Worm (Caenorhabditis elegans) whole organism, mixed stage, embryonic: ENCODE results near the gene ceh-1.

ENCODE experiments used
- M03D4.4 ChIP-seq: sonication (generic microtip); optimal IDR thresholded peaks from 2 replicates; lab custom pipeline; 2017; ENCODE audit warnings: mild to moderate bottlenecking, missing genetic modification characterization, missing compliant biosample characterization
- bed-3 ChIP-seq: fragments of 200-800 bp; sonication (Bioruptor generic); optimal IDR thresholded peaks from 3 replicates; lab custom pipeline; 2018; ENCODE audit warnings: mild to moderate bottlenecking, missing genetic modification characterization, moderate library complexity, missing compliant biosample characterization
- blmp-1 ChIP-seq: fragments of 150-350 bp; optimal IDR thresholded peaks from 2 replicates; lab custom pipeline; 2014; ENCODE audit warnings: missing biosample characterization, missing genetic modification characterization
- ceh-43 ChIP-seq: fragments of 200-800 bp; sonication (Bioruptor generic); optimal IDR thresholded peaks from 2 replicates; lab custom pipeline; 2018; ENCODE audit warnings: mild to moderate bottlenecking, missing genetic modification characterization, moderate library complexity, missing compliant biosample characterization
- ceh-83 ChIP-seq: fragments of 200-800 bp; sonication (Bioruptor generic); optimal IDR thresholded peaks from 2 replicates; lab custom pipeline; 2018; ENCODE audit warnings: mild to moderate bottlenecking, missing genetic modification characterization, missing compliant biosample characterization
- ces-1 ChIP-seq: fragments of 150-350 bp; optimal IDR thresholded peaks from 2 replicates; lab custom pipeline; 2014; ENCODE audit warnings: missing biosample characterization, missing genetic modification reagents, missing genetic modification characterization
- cnd-1 ChIP-seq: fragments of 200-800 bp; sonication (Bioruptor generic); optimal IDR thresholded peaks from 2 replicates; lab custom pipeline; 2018; ENCODE audit warnings: mild to moderate bottlenecking, missing genetic modification characterization, missing compliant biosample characterization
- drap-1 ChIP-seq: fragments of 200-800 bp; sonication (Bioruptor generic); optimal IDR thresholded peaks from 3 replicates; lab custom pipeline; 2018; ENCODE audit warnings: mild to moderate bottlenecking, missing genetic modification characterization, missing compliant biosample characterization
- elt-1 ChIP-seq: sonication (generic microtip); optimal IDR thresholded peaks from 2 replicates; lab custom pipeline; 2017; ENCODE audit warnings: missing genetic modification characterization, mild to moderate bottlenecking, missing compliant biosample characterization, antibody characterized with exemption, moderate library complexity, borderline replicate concordance; ENCODE audit not compliant: insufficient read depth
- flh-1 ChIP-seq: fragments of 200-800 bp; sonication (Bioruptor generic); optimal IDR thresholded peaks from 2 replicates; lab custom pipeline; 2018; ENCODE audit warnings: mild to moderate bottlenecking, missing genetic modification characterization, moderate library complexity, missing compliant biosample characterization
- ham-2 ChIP-seq: fragments of 200-800 bp; sonication (Bioruptor generic); optimal IDR thresholded peaks from 2 replicates; lab custom pipeline; 2018; ENCODE audit warnings: mild to moderate bottlenecking, missing genetic modification characterization, missing compliant biosample characterization
- hlh-1 ChIP-seq: fragments of 150-350 bp; optimal IDR thresholded peaks from 2 replicates; lab custom pipeline; 2014; ENCODE audit warnings: missing biosample characterization, missing genetic modification reagents, missing genetic modification characterization
- lin-13 ChIP-seq: fragments of 150-350 bp; optimal IDR thresholded peaks from 2 replicates; lab custom pipeline; 2014; ENCODE audit warnings: missing biosample characterization, missing genetic modification characterization
- lin-32 ChIP-seq: fragments of 200-800 bp; sonication (Bioruptor generic); optimal IDR thresholded peaks from 2 replicates; lab custom pipeline; 2018; ENCODE audit warnings: mild to moderate bottlenecking, missing genetic modification characterization, missing compliant biosample characterization
- lsy-2 ChIP-seq: fragments of 150-350 bp; optimal IDR thresholded peaks from 2 replicates; lab custom pipeline; 2014; ENCODE audit warnings: missing biosample characterization, missing genetic modification characterization
- mab-5 ChIP-seq: fragments of 150-350 bp; optimal IDR thresholded peaks from 2 replicates; lab custom pipeline; 2014; ENCODE audit warnings: missing biosample characterization, missing genetic modification characterization
- mep-1 ChIP-seq: fragments of 150-350 bp; optimal IDR thresholded peaks from 2 replicates; lab custom pipeline; 2017; ENCODE audit warnings: missing biosample characterization, missing genetic modification reagents, missing genetic modification characterization, inconsistent platforms
- mls-2 ChIP-seq: sonication (generic microtip); optimal IDR thresholded peaks from 2 replicates; lab custom pipeline; 2016; ENCODE audit warnings: mild to moderate bottlenecking, missing genetic modification characterization, moderate library complexity, missing compliant biosample characterization
- nhr-12 ChIP-seq: fragments of 150-350 bp; optimal IDR thresholded peaks from 2 replicates; lab custom pipeline; 2014; ENCODE audit warnings: missing biosample characterization, missing genetic modification characterization
- nhr-2 ChIP-seq: fragments of 150-350 bp; optimal IDR thresholded peaks from 2 replicates; lab custom pipeline; 2014; ENCODE audit warnings: missing biosample characterization, missing genetic modification characterization
- nhr-237 ChIP-seq: fragments of 150-350 bp; optimal IDR thresholded peaks from 2 replicates; lab custom pipeline; 2014; ENCODE audit warnings: missing biosample characterization, missing genetic modification characterization
- nhr-28 ChIP-seq: fragments of 150-350 bp; optimal IDR thresholded peaks from 2 replicates; lab custom pipeline; 2014; ENCODE audit warnings: missing biosample characterization, missing genetic modification characterization
- nhr-76 ChIP-seq: sonication (generic microtip); optimal IDR thresholded peaks from 2 replicates; lab custom pipeline; 2017; ENCODE audit warnings: missing biosample characterization, missing genetic modification characterization
- pha-4 ChIP-seq: fragments of 150-350 bp; optimal IDR thresholded peaks from 2 replicates; lab custom pipeline; 2018; ENCODE audit warnings: missing biosample characterization, missing genetic modification reagents, missing genetic modification characterization
- sem-2 ChIP-seq: fragments of 200-800 bp; sonication (Bioruptor generic); optimal IDR thresholded peaks from 2 replicates; lab custom pipeline; 2018; ENCODE audit warnings: mild to moderate bottlenecking, missing genetic modification characterization, missing compliant biosample characterization
- snpc-4 ChIP-seq: fragments of 150-350 bp; optimal IDR thresholded peaks from 2 replicates; lab custom pipeline; 2014; ENCODE audit warnings: missing biosample characterization, missing genetic modification characterization
- sptf-1 ChIP-seq: sonication (generic microtip); optimal IDR thresholded peaks from 2 replicates; lab custom pipeline; 2017; ENCODE audit warnings: mild to moderate bottlenecking, missing genetic modification characterization, moderate library complexity, missing compliant biosample characterization
- tbx-8 ChIP-seq: fragments of 200-800 bp; sonication (Bioruptor generic); optimal IDR thresholded peaks from 2 replicates; lab custom pipeline; 2018; ENCODE audit warnings: mild to moderate bottlenecking, missing genetic modification characterization, moderate library complexity, missing compliant biosample characterization
- unc-39 ChIP-seq: fragments of 150-350 bp; optimal IDR thresholded peaks from 2 replicates; lab custom pipeline; 2014; ENCODE audit warnings: missing biosample characterization, missing genetic modification characterization
- unc-62 ChIP-seq: fragments of 150-350 bp; optimal IDR thresholded peaks from 2 replicates; lab custom pipeline; 2014; ENCODE audit warnings: missing biosample characterization, missing genetic modification reagents, missing genetic modification characterization
- zip-8 ChIP-seq: fragments of 150-350 bp; optimal IDR thresholded peaks from 2 replicates; lab custom pipeline; 2014; ENCODE audit warnings: missing biosample characterization, missing genetic modification characterization
- ztf-11 ChIP-seq: fragments of 150-350 bp; optimal IDR thresholded peaks from 2 replicates; lab custom pipeline; 2014; ENCODE audit warnings: missing biosample characterization, missing genetic modification characterization

ceh-1 gene

DNA sequence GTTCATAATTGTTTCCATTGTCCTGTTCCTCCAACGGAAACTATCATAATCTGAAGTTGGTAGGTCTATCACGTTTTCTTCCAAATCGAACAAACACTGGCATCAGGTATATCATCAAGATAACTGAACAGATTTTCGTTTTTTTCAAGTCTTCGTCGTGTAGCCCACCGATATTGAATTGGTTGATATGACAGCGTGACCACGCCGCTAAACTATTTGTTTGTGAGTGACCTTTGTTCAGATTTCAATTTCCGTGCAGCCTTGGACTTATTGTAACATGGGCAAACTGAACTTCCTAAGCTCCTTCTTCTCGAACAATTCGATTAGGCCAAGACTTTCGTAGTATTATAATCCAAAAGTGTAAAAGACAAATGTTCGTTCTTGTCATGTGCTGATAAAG is 31.6 kb upstream of the ceh-1 start:
- TF ChIP-seq snpc-4 (tag; lab: Kevin White, UChicago) (no peak), nhr-12 (tag; lab: Kevin White, UChicago) (no peak), sptf-1 (tag; lab: Kevin White, UChicago) (no peak), pha-4 (no peak), zip-8 (tag; lab: Kevin White, UChicago) (no peak), mls-2 (no peak), nhr-2 (no peak), blmp-1 (tag; lab: Kevin White, UChicago) (no peak), cnd-1 (tag; lab: Kevin White, UChicago) (no peak), ztf-11 (no peak), mep-1 (tag; lab: Kevin White, UChicago) (no peak), hlh-1 (tag; lab: Kevin White, UChicago) (no peak), flh-1 (GFP tag; lab: Kevin White, UChicago) (no peak)

DNA sequence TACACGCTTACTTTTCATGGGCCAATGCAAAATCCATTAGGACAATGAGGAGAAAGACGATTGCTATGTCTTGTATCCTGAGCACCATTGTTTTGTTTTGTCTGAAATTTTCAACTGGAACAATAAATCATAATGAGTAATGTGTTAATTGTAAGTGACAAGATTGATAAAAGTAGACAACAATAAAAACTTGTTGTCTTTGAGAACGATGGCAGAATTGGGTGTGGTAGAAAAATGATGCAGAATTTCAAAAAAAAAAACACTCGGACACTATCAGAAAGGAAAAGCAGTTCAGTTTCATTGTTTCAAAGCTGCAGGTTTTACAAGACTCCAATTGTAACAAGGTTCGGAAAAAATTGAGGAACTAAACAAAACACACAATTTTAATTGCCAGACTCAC is 28.7 kb upstream of the ceh-1 start, which contains the start of gene K02G10.15:
K02G10.15 (minus strand) TSS at position 101 of the 400 bp plus-strand sequence.
- TF ChIP-seq bed-3 (GFP tag; lab: Kevin White, UChicago) (no peak), mep-1 (tag; lab: Kevin White, UChicago) (no peak), ces-1 (GFP tag; lab: Kevin White, UChicago) (no peak), hlh-1 (tag; lab: Kevin White, UChicago) (no peak), elt-1 (tag; lab: Kevin White, UChicago) (no peak), cnd-1 (tag; lab: Kevin White, UChicago) (no peak), mab-5 (tag; lab: Kevin White, UChicago) (no peak), ceh-83 (GFP tag; lab: Kevin White, UChicago) (no peak), nhr-237 (no peak), M03D4.4 (tag; lab: Kevin White, UChicago) (no peak), zip-8 (tag; lab: Kevin White, UChicago) (no peak), sptf-1 (tag; lab: Kevin White, UChicago) (no peak), nhr-28 (tag; lab: Kevin White, UChicago) (no peak), lin-32 (GFP tag; lab: Kevin White, UChicago) (no peak), nhr-76 (tag; lab: Kevin White, UChicago) (no peak), ceh-43 (GFP tag; lab: Kevin White, UChicago) (no peak)

DNA sequence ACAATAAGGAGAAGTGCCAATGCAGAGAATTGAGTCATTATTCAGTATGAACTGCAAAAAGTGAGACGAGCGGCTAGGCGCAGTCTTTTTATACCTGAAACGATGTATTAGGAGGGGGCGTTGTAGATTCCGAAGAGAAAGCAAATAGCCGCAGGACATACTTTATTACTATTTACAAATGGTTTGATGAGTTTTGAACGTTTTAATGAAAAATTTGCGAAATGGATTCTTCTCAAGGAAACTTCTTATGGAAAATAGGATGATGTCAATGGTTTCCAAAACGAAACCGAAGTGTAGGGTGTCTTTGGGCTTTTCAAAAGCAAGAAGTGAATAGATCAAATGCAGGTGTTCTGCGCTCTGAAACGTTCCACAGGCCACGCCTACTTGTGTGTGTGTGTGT is 24.1 kb upstream of the ceh-1 start, which contains the start of gene flp-11:
flp-11 (minus strand) TSS at position 101 of the 400 bp plus-strand sequence.
- TF ChIP-seq M03D4.4 (tag; lab: Kevin White, UChicago), result no peak
- TF ChIP-seq mab-5 (tag; lab: Kevin White, UChicago), result no peak
- no peak for TF ChIP-seq drap-1
- no peak for TF ChIP-seq lin-13
- no peak for TF ChIP-seq cnd-1 (tag; lab: Kevin White, UChicago)
- no peak for TF ChIP-seq zip-8 (tag; lab: Kevin White, UChicago)
- TF ChIP-seq ham-2 (GFP tag; lab: Kevin White, UChicago), result no peak
- TF ChIP-seq unc-39 (tag; lab: Kevin White, UChicago), result no peak
- no peak for TF ChIP-seq ztf-11
- TF ChIP-seq nhr-12 (tag; lab: Kevin White, UChicago), result no peak
- TF ChIP-seq elt-1 (tag; lab: Kevin White, UChicago), result no peak
- TF ChIP-seq nhr-2, result no peak
- TF ChIP-seq nhr-76 (tag; lab: Kevin White, UChicago), result no peak
- no peak for TF ChIP-seq flh-1 (GFP tag; lab: Kevin White, UChicago)
- TF ChIP-seq blmp-1 (tag; lab: Kevin White, UChicago), result no peak
- TF ChIP-seq sem-2 (GFP tag; lab: Kevin White, UChicago), result no peak

DNA sequence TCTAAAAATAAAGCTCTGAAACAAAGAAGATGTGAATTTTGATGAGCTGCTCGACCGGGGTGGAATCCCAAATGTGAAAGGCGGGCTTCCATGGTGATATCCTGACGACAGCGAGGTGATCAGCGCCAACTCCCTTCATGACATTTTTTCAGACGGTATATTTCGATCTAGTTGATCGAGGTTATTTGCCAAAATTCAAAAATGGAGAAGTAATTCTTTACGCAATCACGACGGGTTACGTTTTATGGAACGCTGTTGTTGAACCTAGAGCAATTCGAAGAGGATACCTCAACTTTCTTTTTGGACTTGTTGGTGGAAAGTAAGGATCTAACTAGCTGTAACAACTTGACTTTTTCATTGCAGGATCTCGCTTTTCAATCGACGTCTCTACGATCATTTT is 22.7 kb upstream of the ceh-1 start:
- no peak for TF ChIP-seq ceh-83 (GFP tag; lab: Kevin White, UChicago)
- TF ChIP-seq nhr-237, result no peak
- no peak for TF ChIP-seq unc-39 (tag; lab: Kevin White, UChicago)
- TF ChIP-seq blmp-1 (tag; lab: Kevin White, UChicago), result no peak
- no peak for TF ChIP-seq hlh-1 (tag; lab: Kevin White, UChicago)
- no peak for TF ChIP-seq ztf-11
- no peak for TF ChIP-seq tbx-8
- TF ChIP-seq ham-2 (GFP tag; lab: Kevin White, UChicago), result no peak
- no peak for TF ChIP-seq nhr-28 (tag; lab: Kevin White, UChicago)
- no peak for TF ChIP-seq flh-1 (GFP tag; lab: Kevin White, UChicago)
- no peak for TF ChIP-seq cnd-1 (tag; lab: Kevin White, UChicago)
- TF ChIP-seq pha-4, result no peak
- no peak for TF ChIP-seq unc-62 (GFP tag; lab: Kevin White, UChicago)
- TF ChIP-seq lsy-2 (tag; lab: Kevin White, UChicago), result no peak
- no peak for TF ChIP-seq sptf-1 (tag; lab: Kevin White, UChicago)
- TF ChIP-seq ces-1 (GFP tag; lab: Kevin White, UChicago), result no peak
- no peak for TF ChIP-seq snpc-4 (tag; lab: Kevin White, UChicago)
- TF ChIP-seq, all 35 proteins: peak for 0
